Fruit fly (Drosophila melanogaster): ENCODE data around the gene loh.

loh gene

dm6 chr2L:10395642-10396487 is 46.5 kb upstream of the loh start, which contains the start of gene Mdh1 (continued):
- TF ChIP-seq CG11560 (tag; IDR thresholded peaks at IDR 0.05) (peak; percentile 97), slp2 (GFP tag; optimal IDR thresholded peaks at IDR 0.05) (no peak), D19A (tag; optimal IDR thresholded peaks at IDR 0.05) (no peak), CG18262 (tag; optimal IDR thresholded peaks at IDR 0.05) (no peak), MESR4 (GFP tag; optimal IDR thresholded peaks at IDR 0.05) (peak; percentile 70), az2 (GFP tag; optimal IDR thresholded peaks at IDR 0.05) (peak; percentile 8), CG8765 (GFP tag; IDR thresholded peaks at IDR 0.05) (no peak), CG33213 (GFP tag; optimal IDR thresholded peaks at IDR 0.05) (no peak), CG3995 (GFP tag; optimal IDR thresholded peaks at IDR 0.05) (peak; percentile 99), CG14050 (GFP tag; IDR thresholded peaks at IDR 0.05) (no peak), gce (GFP tag; IDR thresholded peaks at IDR 0.05) (no peak), CG12744 (GFP tag; optimal IDR thresholded peaks at IDR 0.05) (no peak), sens-2 (GFP tag; IDR thresholded peaks at IDR 0.05) (no peak), tll (GFP tag; optimal IDR thresholded peaks at IDR 0.05) (no peak), CG6175 (GFP tag; IDR thresholded peaks at IDR 0.05) (no peak), CG13123 (GFP tag; optimal IDR thresholded peaks at IDR 0.05) (no peak), otp (GFP tag; IDR thresholded peaks at IDR 0.05) (no peak), sisA (GFP tag; IDR thresholded peaks at IDR 0.05) (no peak), Nf-YC (tag; optimal IDR thresholded peaks at IDR 0.05) (peak; percentile 29), CG14441 (GFP tag; IDR thresholded peaks at IDR 0.05) (no peak), CG34422 (GFP tag; IDR thresholded peaks at IDR 0.05) (peak; percentile 53; the same call in 1 of the 3 replicates), CG9876 (GFP tag; optimal IDR thresholded peaks at IDR 0.05) (no peak), Ada2b (GFP tag; IDR thresholded peaks at IDR 0.05) (no peak), CG4617 (GFP tag; optimal IDR thresholded peaks at IDR 0.05; ENCODE audit: borderline replicate concordance) (no peak), HLH4C (GFP tag; IDR thresholded peaks at IDR 0.05; ENCODE audit: partially characterized antibody) (no peak), phol (tag; optimal IDR thresholded peaks at IDR 0.05) (peak; percentile 25), Aef1 (GFP tag; IDR thresholded peaks at IDR 0.05) (no peak), mld (GFP tag; IDR thresholded peaks at IDR 0.05; ENCODE audit: partially characterized antibody) (no peak), Nf-YB (GFP tag; optimal IDR thresholded peaks at IDR 0.05) (peak; percentile 6)

- no peak for TF ChIP-seq CG12299 (tag; optimal IDR thresholded peaks at IDR 0.05)
- TF ChIP-seq CG8765 (GFP tag; IDR thresholded peaks at IDR 0.05) = no peak
- TF ChIP-seq Mes4 (GFP tag; optimal IDR thresholded peaks at IDR 0.05) = no peak
- TF ChIP-seq NK7.1 (GFP tag; optimal IDR thresholded peaks at IDR 0.05) = no peak
- no peak for TF ChIP-seq CG14441 (GFP tag; IDR thresholded peaks at IDR 0.05)
- no peak for TF ChIP-seq CG9797 (GFP tag; optimal IDR thresholded peaks at IDR 0.05)
- peak; percentile 25 for TF ChIP-seq CG15514 (GFP tag; optimal IDR thresholded peaks at IDR 0.05)
- TF ChIP-seq CG1024 (GFP tag; IDR thresholded peaks at IDR 0.05) = no peak
- TF ChIP-seq E2f2 (GFP tag; IDR thresholded peaks at IDR 0.05) = no peak
- no peak for TF ChIP-seq dmrt99B (tag; optimal IDR thresholded peaks at IDR 0.05)
- TF ChIP-seq pan (optimal IDR thresholded peaks at IDR 0.05) = no peak
- no peak for TF ChIP-seq pan (GFP tag; optimal IDR thresholded peaks at IDR 0.05 in 1 of 2, IDR thresholded peaks at IDR 0.05 in 1 of 2)
- no peak for TF ChIP-seq sc (optimal IDR thresholded peaks at IDR 0.05)
- TF ChIP-seq sc (GFP tag; optimal IDR thresholded peaks at IDR 0.05) = no peak
- no peak for TF ChIP-seq CG1602 (GFP tag; optimal IDR thresholded peaks at IDR 0.05)
- no peak for TF ChIP-seq CG7987 (GFP tag; optimal IDR thresholded peaks at IDR 0.05)
- peak; percentile 14; the same call in 1 of the 2 replicates for TF ChIP-seq vvl (GFP tag; IDR thresholded peaks at IDR 0.05)
- no peak for TF ChIP-seq tio (GFP tag; optimal IDR thresholded peaks at IDR 0.05)
- no peak for TF ChIP-seq TFAM (GFP tag; optimal IDR thresholded peaks at IDR 0.05)
- TF ChIP-seq Nf-YA (GFP tag; IDR thresholded peaks at IDR 0.05) = no peak
- no peak for TF ChIP-seq chm (GFP tag; IDR thresholded peaks at IDR 0.05)
- TF ChIP-seq CG12236 (GFP tag; optimal IDR thresholded peaks at IDR 0.05) = no peak
- TF ChIP-seq croc (GFP tag; conservative IDR thresholded peaks at IDR 0.05) = no peak
- TF ChIP-seq CG11093 (GFP tag; IDR thresholded peaks at IDR 0.05) = no peak
- TF ChIP-seq al (GFP tag; IDR thresholded peaks at IDR 0.05) = no peak
These were observed 45.9 kb upstream of the loh start, which contains the start of gene Cnot4 for dm6 chr2L:10396488-10396824. Gene Cnot4, plus strand, starts transcription at chr2L:10396716.
